Fruit fly (Drosophila melanogaster) Kc167 (cell line): ENCODE results near the gene cin.

Experiments used
- Myc ChIP-seq: fragments of >200 bp; optimal IDR thresholded peaks from 2 replicates; lab custom pipeline; 2017; ENCODE audit warnings: missing external identifiers
- Sin3A ChIP-seq: fragments of >200 bp; optimal IDR thresholded peaks from 2 replicates; lab custom pipeline; 2018; ENCODE audit warnings: missing external identifiers
- h ChIP-seq: fragments of >200 bp; optimal IDR thresholded peaks from 3 replicates; lab custom pipeline; 2018; ENCODE audit warnings: missing external identifiers
- psq ChIP-seq: fragments of >200 bp; optimal IDR thresholded peaks from 2 replicates; lab custom pipeline; 2017; ENCODE audit warnings: missing external identifiers

DNA sequence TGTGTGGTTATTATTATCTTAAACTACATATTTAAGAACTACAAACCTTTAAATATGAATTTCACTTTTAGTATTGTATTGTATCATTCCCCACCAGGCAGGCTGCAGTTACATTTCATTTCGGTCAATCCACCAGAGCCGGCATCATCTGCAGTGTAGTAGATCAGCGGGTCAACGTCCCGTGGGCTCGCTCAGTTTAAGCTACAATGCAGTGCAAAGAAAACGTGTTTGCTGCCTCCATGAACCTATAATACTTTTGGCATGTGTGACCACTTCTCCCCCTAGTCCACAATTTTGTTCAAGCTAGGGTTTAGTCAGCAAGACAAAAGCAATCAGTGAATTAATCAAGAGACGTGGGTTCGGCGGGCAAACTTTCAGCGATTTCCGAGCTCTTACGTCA, 12.5 kb downstream of the cin start:
- TF ChIP-seq h (lab: Kevin White, UChicago): no peak
- no peak for TF ChIP-seq Myc
- no peak for TF ChIP-seq psq (lab: Kevin White, UChicago)
- no peak for TF ChIP-seq Sin3A (lab: Kevin White, UChicago)
